Fruit fly (Drosophila melanogaster) whole organism, embryonic: ENCODE measurements around the gene Ppt2.

Experiments used
- Antp ChIP-seq: fragments of 200-800 bp; sonication (Bioruptor generic); optimal IDR thresholded peaks from 3 replicates; lab custom pipeline; 2016; ENCODE audit warnings: missing biosample characterization, missing genetic modification characterization
- BtbVII ChIP-seq: fragments of 200-800 bp; sonication (Bioruptor generic); optimal IDR thresholded peaks from 3 replicates; lab custom pipeline; 2017; ENCODE audit warnings: missing biosample characterization, mild to moderate bottlenecking, missing genetic modification characterization
- CG10267 ChIP-seq: fragments of 200-800 bp; sonication (Bioruptor generic); optimal IDR thresholded peaks from 2 replicates; lab custom pipeline; 2018; ENCODE audit warnings: missing biosample characterization, mild to moderate bottlenecking, missing genetic modification characterization, moderate library complexity
- CG11247 ChIP-seq: fragments of 200-800 bp; sonication (Bioruptor generic); IDR thresholded peaks from 2 replicates; pipeline ENCODE4 v1.3.6; 2022; ENCODE audit warnings: missing biosample characterization, missing genetic modification characterization
- CG12391 ChIP-seq: fragments of 200-800 bp; sonication (Bioruptor generic); optimal IDR thresholded peaks from 3 replicates; lab custom pipeline; 2018; ENCODE audit warnings: missing biosample characterization, mild to moderate bottlenecking, missing genetic modification characterization, moderate library complexity
- CG12942 ChIP-seq: fragments of 200-800 bp; sonication (Bioruptor generic); optimal IDR thresholded peaks from 3 replicates; lab custom pipeline; 2016; ENCODE audit warnings: missing biosample characterization, missing genetic modification characterization
- CG13775 ChIP-seq: fragments of 200-800 bp; sonication (Bioruptor generic); optimal IDR thresholded peaks from 3 replicates; lab custom pipeline; 2017; ENCODE audit warnings: missing biosample characterization, mild to moderate bottlenecking, missing genetic modification characterization
- CG14014 ChIP-seq: fragments of 200-800 bp; sonication (Bioruptor generic); IDR thresholded peaks from 2 replicates; pipeline ENCODE4 v1.3.6; 2022; ENCODE audit warnings: missing biosample characterization, missing genetic modification characterization
- CG15514 ChIP-seq: fragments of 200-800 bp; sonication (Bioruptor generic); optimal IDR thresholded peaks from 3 replicates; lab custom pipeline; 2017; ENCODE audit warnings: missing biosample characterization, missing genetic modification characterization, mild to moderate bottlenecking, moderate library complexity, missing genetic modification reagents
- CG1603 ChIP-seq: fragments of 200-800 bp; sonication (Bioruptor generic); optimal IDR thresholded peaks from 2 replicates; lab custom pipeline; 2019; ENCODE audit warnings: missing biosample characterization, mild to moderate bottlenecking, missing genetic modification characterization, moderate library complexity
- CG17385 ChIP-seq: fragments of 200-800 bp; sonication (Bioruptor generic); optimal IDR thresholded peaks from 3 replicates; lab custom pipeline; 2018; ENCODE audit warnings: missing biosample characterization, mild to moderate bottlenecking, missing genetic modification characterization
- CG17802 ChIP-seq: fragments of 200-800 bp; sonication (Bioruptor generic); optimal IDR thresholded peaks from 2 replicates; lab custom pipeline; 2018; ENCODE audit warnings: missing biosample characterization, mild to moderate bottlenecking, missing genetic modification characterization, moderate library complexity
- CG18764 ChIP-seq: fragments of 200-800 bp; sonication (Bioruptor generic); optimal IDR thresholded peaks from 3 replicates; lab custom pipeline; 2016; ENCODE audit warnings: missing biosample characterization, missing genetic modification characterization
- CG2129 ChIP-seq: fragments of 200-800 bp; sonication (Bioruptor generic); IDR thresholded peaks from 2 replicates; pipeline ENCODE4 v1.3.6; 2022; ENCODE audit warnings: missing biosample characterization, missing genetic modification characterization; ENCODE audit not compliant: partially characterized antibody
- CG2678 ChIP-seq: fragments of 200-800 bp; sonication (Bioruptor generic); optimal IDR thresholded peaks from 3 replicates; lab custom pipeline; 2019; ENCODE audit warnings: missing biosample characterization, mild to moderate bottlenecking, missing genetic modification characterization, moderate library complexity
- CG6175 ChIP-seq: fragments of 200-800 bp; sonication (Bioruptor generic); IDR thresholded peaks from 3 replicates; pipeline ENCODE4 v1.3.6; 2022; ENCODE audit warnings: missing biosample characterization, missing genetic modification characterization
- CG6689 ChIP-seq: fragments of 200-800 bp; sonication (Bioruptor generic); IDR thresholded peaks from 2 replicates; pipeline ENCODE4 v1.3.6; 2022; ENCODE audit warnings: missing biosample characterization, missing genetic modification characterization
- CG6765 ChIP-seq: fragments of 200-800 bp; sonication (Bioruptor generic); optimal IDR thresholded peaks from 3 replicates; lab custom pipeline; 2017; ENCODE audit warnings: missing biosample characterization, mild to moderate bottlenecking, missing genetic modification characterization
- CG9727 ChIP-seq: fragments of 200-800 bp; sonication (Bioruptor generic); optimal IDR thresholded peaks from 3 replicates; lab custom pipeline; 2017; ENCODE audit warnings: missing biosample characterization, mild to moderate bottlenecking, missing genetic modification characterization
- Deaf1 ChIP-seq: fragments of 200-800 bp; optimal IDR thresholded peaks from 3 replicates; lab custom pipeline; 2019; ENCODE audit warnings: missing biosample characterization, mild to moderate bottlenecking, missing genetic modification characterization, moderate library complexity
- Ets65A ChIP-seq: fragments of 200-800 bp; sonication (Bioruptor generic); peaks from one replicate; lab custom pipeline; 2016; ENCODE audit warnings: missing biosample characterization, missing genetic modification characterization
- HHEX ChIP-seq: fragments of 200-800 bp; sonication (Bioruptor generic); optimal IDR thresholded peaks from 3 replicates; lab custom pipeline; 2017; ENCODE audit warnings: missing biosample characterization, mild to moderate bottlenecking, missing genetic modification characterization, missing genetic modification reagents
- Hey ChIP-seq: fragments of 200-800 bp; sonication (Bioruptor generic); optimal IDR thresholded peaks from 3 replicates; lab custom pipeline; 2018; ENCODE audit warnings: missing biosample characterization, mild to moderate bottlenecking, missing genetic modification characterization
- MESR4 ChIP-seq: fragments of 200-800 bp; sonication (Bioruptor generic); optimal IDR thresholded peaks from 2 replicates; lab custom pipeline; 2018; ENCODE audit warnings: missing biosample characterization, mild to moderate bottlenecking, missing genetic modification characterization, moderate library complexity
- Med ChIP-seq: fragments of 200-800 bp; sonication (Bioruptor generic); peaks from one replicate; lab custom pipeline; 2016; ENCODE audit warnings: missing biosample characterization, missing genetic modification characterization, mild to moderate bottlenecking, inconsistent platforms, moderate library complexity
- Myb ChIP-seq: fragments of 200-800 bp; sonication (Bioruptor generic); optimal IDR thresholded peaks from 2 replicates; lab custom pipeline; 2016; ENCODE audit warnings: missing biosample characterization, missing genetic modification characterization
- NFAT ChIP-seq: fragments of 200-800 bp; sonication (Bioruptor generic); IDR thresholded peaks from 2 replicates; pipeline ENCODE4 v1.3.6; 2022; ENCODE audit warnings: missing biosample characterization, missing genetic modification characterization
- Nf-YA ChIP-seq: fragments of 200-800 bp; sonication (Bioruptor generic); IDR thresholded peaks from 2 replicates; pipeline ENCODE4 v1.3.6; 2022; ENCODE audit warnings: missing biosample characterization, missing genetic modification characterization
- Rfx ChIP-seq: fragments of 200-800 bp; sonication (Bioruptor generic); IDR thresholded peaks from 2 replicates; pipeline ENCODE4 v1.3.6; 2022; ENCODE audit warnings: missing biosample characterization, missing genetic modification characterization
- Side ChIP-seq: fragments of 200-800 bp; sonication (Bioruptor generic); optimal IDR thresholded peaks from 2 replicates; lab custom pipeline; 2016; ENCODE audit warnings: missing biosample characterization, missing genetic modification characterization
- Tbp ChIP-seq: fragments of >200 bp; optimal IDR thresholded peaks from 2 replicates; lab custom pipeline; 2018; ENCODE audit warnings: missing biosample characterization, missing genetic modification characterization
- ato ChIP-seq: fragments of 200-800 bp; sonication (Bioruptor generic); IDR thresholded peaks from 2 replicates; pipeline ENCODE4 v1.3.6; 2022; ENCODE audit warnings: missing biosample characterization, missing genetic modification characterization; ENCODE audit not compliant: partially characterized antibody
- bsh ChIP-seq, 2 experiments: fragments of 200-800 bp; sonication (Bioruptor generic); optimal IDR thresholded peaks; 2 replicates each; lab custom pipeline; 2017 to 2018; ENCODE audit warnings: mild to moderate bottlenecking in 2 of 2, missing biosample characterization in 2 of 2, missing genetic modification characterization in 2 of 2, moderate library complexity in 1 of 2
- cad ChIP-seq: fragments of >200 bp; optimal IDR thresholded peaks from 2 replicates; lab custom pipeline; 2017; ENCODE audit warnings: missing biosample characterization, missing genetic modification characterization
- cg ChIP-seq: fragments of 200-800 bp; sonication (Bioruptor generic); optimal IDR thresholded peaks from 3 replicates; lab custom pipeline; 2019; ENCODE audit warnings: missing biosample characterization, mild to moderate bottlenecking, missing genetic modification characterization, moderate library complexity
- chm ChIP-seq: fragments of 200-800 bp; sonication (Bioruptor generic); IDR thresholded peaks from 2 replicates; pipeline ENCODE4 v1.3.6; 2022; ENCODE audit warnings: missing biosample characterization, missing genetic modification characterization
- corto ChIP-seq: fragments of 200-800 bp; sonication (Bioruptor generic); optimal IDR thresholded peaks from 2 replicates; lab custom pipeline; 2016; ENCODE audit warnings: missing biosample characterization, mild to moderate bottlenecking, missing genetic modification characterization, moderate library complexity
- crc ChIP-seq: fragments of 200-800 bp; sonication (Bioruptor generic); optimal IDR thresholded peaks from 2 replicates; lab custom pipeline; 2016; ENCODE audit warnings: missing biosample characterization, missing genetic modification characterization
- da ChIP-seq: fragments of 200-800 bp; sonication (Bioruptor generic); optimal IDR thresholded peaks from 2 replicates; lab custom pipeline; 2016; ENCODE audit warnings: missing biosample characterization, missing genetic modification characterization
- dimm ChIP-seq: fragments of 200-800 bp; sonication (Bioruptor generic); IDR thresholded peaks from 2 replicates; pipeline ENCODE4 v1.3.6; 2022; ENCODE audit warnings: missing biosample characterization, missing genetic modification characterization
- ewg ChIP-seq: fragments of 200-800 bp; sonication (Bioruptor generic); optimal IDR thresholded peaks from 3 replicates; lab custom pipeline; 2017; ENCODE audit warnings: mild to moderate bottlenecking, missing biosample characterization, missing genetic modification reagents, missing genetic modification characterization
- fd96Cb ChIP-seq: fragments of 200-800 bp; sonication (Bioruptor generic); optimal IDR thresholded peaks from 2 replicates; lab custom pipeline; 2018; ENCODE audit warnings: missing biosample characterization, mild to moderate bottlenecking, missing genetic modification characterization, moderate library complexity
- insv ChIP-seq, 2 experiments: fragments of 200-800 bp; sonication (Bioruptor generic); optimal IDR thresholded peaks; 3 replicates each; lab custom pipeline; 2016 to 2018; ENCODE audit warnings: missing biosample characterization in 2 of 2, missing genetic modification characterization in 2 of 2
- klu ChIP-seq: fragments of 200-800 bp; sonication (Bioruptor generic); IDR thresholded peaks from 2 replicates; pipeline ENCODE4 v1.3.6; 2022; ENCODE audit warnings: missing biosample characterization, missing genetic modification characterization
- lola ChIP-seq, 3 experiments: fragments of >200 bp in 2 of 3; fragments of 200-800 bp in 1 of 3; sonication (Bioruptor generic) in 1 of 3; optimal IDR thresholded peaks; 2 replicates each; lab custom pipeline; 2017 to 2019; ENCODE audit warnings: missing biosample characterization in 3 of 3, missing genetic modification characterization in 3 of 3, mild to moderate bottlenecking in 1 of 3, moderate library complexity in 1 of 3
- luna ChIP-seq: fragments of 200-800 bp; sonication (Bioruptor generic); optimal IDR thresholded peaks from 2 replicates; lab custom pipeline; 2016; ENCODE audit warnings: missing biosample characterization, missing genetic modification characterization
- otp ChIP-seq: fragments of 200-800 bp; sonication (Bioruptor generic); IDR thresholded peaks from 3 replicates; pipeline ENCODE4, ENCODE4 v1.3.6; 2022; ENCODE audit warnings: missing biosample characterization, missing genetic modification characterization
- sisA ChIP-seq: fragments of 200-800 bp; sonication (Bioruptor generic); IDR thresholded peaks from 2 replicates; pipeline ENCODE4 v1.3.6; 2022; ENCODE audit warnings: missing biosample characterization, missing genetic modification characterization
- sug ChIP-seq: fragments of 200-800 bp; optimal IDR thresholded peaks from 2 replicates; lab custom pipeline; 2019; ENCODE audit warnings: missing biosample characterization, mild to moderate bottlenecking, missing genetic modification characterization, moderate library complexity
- tap ChIP-seq: fragments of 200-800 bp; optimal IDR thresholded peaks from 3 replicates; lab custom pipeline; 2019; ENCODE audit warnings: missing biosample characterization, mild to moderate bottlenecking, missing genetic modification characterization, moderate library complexity
- tx ChIP-seq: fragments of 200-800 bp; sonication (Bioruptor generic); optimal IDR thresholded peaks from 2 replicates; lab custom pipeline; 2016; ENCODE audit warnings: missing biosample characterization, missing genetic modification characterization

Ppt2 gene

dm6 chr2L:11323917-11324316 lies 43.8 kb downstream of the Ppt2 start (continued):
- TF ChIP-seq otp (GFP tag; lab: Robert Waterston, UW), result 0 out of 3 replicates have a peak, but pooled peaks have one; percentile 68
- peak; percentile 42 for TF ChIP-seq dimm (GFP tag; lab: Robert Waterston, UW)
- TF ChIP-seq CG17802, result peak; percentile 35
- no peak for TF ChIP-seq ato (GFP tag; lab: Robert Waterston, UW)
- TF ChIP-seq NFAT (GFP tag; lab: Robert Waterston, UW), result no peak
- peak; percentile 79 to 94 for TF ChIP-seq bsh (GFP tag; optimal IDR thresholded peaks at IDR 0.05; lab: Kevin White, UChicago)
- TF ChIP-seq Nf-YA (GFP tag; lab: Robert Waterston, UW), result peak; percentile 61
- TF ChIP-seq BtbVII, result peak; percentile 1
- TF ChIP-seq CG18764 (GFP tag; lab: Kevin White, UChicago), result peak; percentile 27
- no peak for TF ChIP-seq da
- TF ChIP-seq klu (GFP tag; lab: Robert Waterston, UW), result no peak
- peak; percentile 86 for TF ChIP-seq CG1603 (tag; lab: Kevin White, UChicago)
- peak; percentile 56 for TF ChIP-seq Rfx (GFP tag; lab: Robert Waterston, UW)
- TF ChIP-seq CG6175, result no peak
- TF ChIP-seq crc (GFP tag; lab: Kevin White, UChicago), result peak; percentile 21
- no peak for TF ChIP-seq luna (GFP tag; lab: Kevin White, UChicago)
- peak; percentile 48; the same call in 1 of the 2 replicates for TF ChIP-seq CG14014
- TF ChIP-seq lola (GFP tag; optimal IDR thresholded peaks at IDR 0.05; lab: Kevin White, UChicago), result peak in 1 of 3 experiments; percentile 57
- TF ChIP-seq Side (GFP tag; lab: Kevin White, UChicago), result peak; percentile 26
- peak; percentile 75 for TF ChIP-seq fd96Cb
- TF ChIP-seq Hey (tag; lab: Kevin White, UChicago), result no peak
- TF ChIP-seq Tbp (GFP tag; lab: Kevin White, UChicago), result no peak
- TF ChIP-seq CG17385 (GFP tag; lab: Kevin White, UChicago), result peak; percentile 40
- TF ChIP-seq cad, result no peak
- no peak for TF ChIP-seq CG2129
- peak; percentile 16 for TF ChIP-seq HHEX
- TF ChIP-seq CG6765, result no peak
- peak; percentile 88 for TF ChIP-seq Med
- TF ChIP-seq chm (GFP tag; lab: Robert Waterston, UW), result peak; percentile 73
- peak; percentile 57 for TF ChIP-seq CG10267 (tag; lab: Kevin White, UChicago)
- TF ChIP-seq tx (GFP tag; lab: Kevin White, UChicago), result no peak
- no peak for TF ChIP-seq MESR4 (GFP tag; lab: Kevin White, UChicago)
- TF ChIP-seq CG13775, result no peak
- peak; percentile 43 for TF ChIP-seq CG9727 (GFP tag; lab: Kevin White, UChicago)
- TF ChIP-seq CG6689 (GFP tag; lab: Robert Waterston, UW), result peak; percentile 70
- TF ChIP-seq Deaf1, result peak; percentile 8
- TF ChIP-seq ewg (GFP tag; lab: Kevin White, UChicago), result peak; percentile 43
- TF ChIP-seq insv (GFP tag; optimal IDR thresholded peaks at IDR 0.05; lab: Kevin White, UChicago), result no peak
- TF ChIP-seq sug (tag; lab: Kevin White, UChicago), result no peak
- peak; percentile 64 for TF ChIP-seq tap (tag; lab: Kevin White, UChicago)
- TF ChIP-seq cg (GFP tag; lab: Kevin White, UChicago), result no peak
- peak; percentile 63 for TF ChIP-seq CG2678 (tag; lab: Kevin White, UChicago)
- no peak for TF ChIP-seq CG12942 (GFP tag; lab: Kevin White, UChicago)
- no peak for TF ChIP-seq Ets65A (GFP tag; lab: Kevin White, UChicago)
- TF ChIP-seq CG12391 (tag; lab: Kevin White, UChicago), result peak; percentile 63
- TF ChIP-seq Myb, result no peak
- peak; percentile 36 for TF ChIP-seq Antp (GFP tag; lab: Kevin White, UChicago)
- peak; percentile 71 for TF ChIP-seq sisA (GFP tag; lab: Robert Waterston, UW)
- TF ChIP-seq CG15514 (GFP tag; lab: Kevin White, UChicago), result no peak
- peak; percentile 79 for TF ChIP-seq corto
- TF ChIP-seq CG11247 (GFP tag; lab: Robert Waterston, UW), result 0 out of 2 replicates have a peak, but pooled peaks have one; percentile 8
